Worm (Caenorhabditis elegans) whole organism, L2 larva: ENCODE data around the gene srw-140.

Source experiments
- C34F6.9 ChIP-seq: fragments of 150-350 bp; optimal IDR thresholded peaks from 2 replicates; lab custom pipeline; 2014; ENCODE audit warnings: missing biosample characterization, missing genetic modification characterization
- egl-27 ChIP-seq: sonication (generic microtip); optimal IDR thresholded peaks from 3 replicates; lab custom pipeline; 2017; ENCODE audit warnings: missing biosample characterization, missing genetic modification reagents, missing genetic modification characterization
- elt-1 ChIP-seq: fragments of 150-350 bp; optimal IDR thresholded peaks from 2 replicates; lab custom pipeline; 2014; ENCODE audit warnings: missing biosample characterization, missing genetic modification characterization
- lsy-2 ChIP-seq, 2 experiments: fragments of 150-350 bp in 1 of 2; sonication (generic microtip) in 1 of 2; optimal IDR thresholded peaks; 2 replicates each; lab custom pipeline; 2014 to 2017; ENCODE audit warnings: missing biosample characterization in 2 of 2, missing genetic modification characterization in 2 of 2
- snpc-4 ChIP-seq: fragments of 150-350 bp; optimal IDR thresholded peaks from 2 replicates; lab custom pipeline; 2014; ENCODE audit warnings: missing biosample characterization, missing genetic modification characterization
- unc-55 ChIP-seq: fragments of 150-350 bp; sonication (generic microtip); optimal IDR thresholded peaks from 3 replicates; lab custom pipeline; 2014; ENCODE audit warnings: missing biosample characterization, missing genetic modification reagents, missing genetic modification characterization
- unc-62 ChIP-seq: fragments of 150-350 bp; optimal IDR thresholded peaks from 2 replicates; lab custom pipeline; 2014; ENCODE audit warnings: missing biosample characterization, missing genetic modification reagents, missing genetic modification characterization
- ztf-1 ChIP-seq: fragments of 200-800 bp; sonication (Bioruptor generic); conservative IDR thresholded peaks from 2 replicates; pipeline ENCODE4 v1.3.6; 2022; ENCODE audit warnings: missing genetic modification characterization, missing compliant biosample characterization

- TF ChIP-seq snpc-4 (tag; lab: Kevin White, UChicago) (no peak), ztf-1 (no peak), unc-62 (GFP tag; lab: Kevin White, UChicago) (no peak), C34F6.9 (no peak), unc-55 (GFP tag; lab: Kevin White, UChicago) (no peak), elt-1 (tag; lab: Kevin White, UChicago) (no peak), egl-27 (no peak), lsy-2 (tag; optimal IDR thresholded peaks at IDR 0.05; lab: Kevin White, UChicago) (no peak)
Observed at ce11 chrV:5177209-5177608, 11.7 kb downstream of the srw-140 start, which contains the start of gene ugt-51.
